Worm (Caenorhabditis elegans) whole organism, mixed stage, embryonic: ENCODE results near the gene T26E4.4.

Experiments
- cnd-1 ChIP-seq: fragments of 200-800 bp; sonication (Bioruptor generic); optimal IDR thresholded peaks from 2 replicates; lab custom pipeline; 2018; ENCODE audit warnings: mild to moderate bottlenecking, missing genetic modification characterization, missing compliant biosample characterization
- elt-1 ChIP-seq: sonication (generic microtip); optimal IDR thresholded peaks from 2 replicates; lab custom pipeline; 2017; ENCODE audit warnings: missing genetic modification characterization, mild to moderate bottlenecking, missing compliant biosample characterization, antibody characterized with exemption, moderate library complexity, borderline replicate concordance; ENCODE audit not compliant: insufficient read depth
- mab-5 ChIP-seq: fragments of 150-350 bp; optimal IDR thresholded peaks from 2 replicates; lab custom pipeline; 2014; ENCODE audit warnings: missing biosample characterization, missing genetic modification characterization
- ztf-11 ChIP-seq: fragments of 150-350 bp; optimal IDR thresholded peaks from 2 replicates; lab custom pipeline; 2014; ENCODE audit warnings: missing biosample characterization, missing genetic modification characterization

- TF ChIP-seq ztf-11 (tag; lab: Kevin White, UChicago) (no peak), cnd-1 (tag; lab: Kevin White, UChicago) (no peak), elt-1 (tag; lab: Kevin White, UChicago) (no peak), mab-5 (tag; lab: Kevin White, UChicago) (no peak)
These were observed 5.8 kb upstream of the T26E4.4 start, which contains the start of gene T26E4.10 for ce11 chrV:15798108-15798507.
